Worm (Caenorhabditis elegans): Measurements from ENCODE around the gene T04H1.5.

T04H1.5 gene

DNA sequence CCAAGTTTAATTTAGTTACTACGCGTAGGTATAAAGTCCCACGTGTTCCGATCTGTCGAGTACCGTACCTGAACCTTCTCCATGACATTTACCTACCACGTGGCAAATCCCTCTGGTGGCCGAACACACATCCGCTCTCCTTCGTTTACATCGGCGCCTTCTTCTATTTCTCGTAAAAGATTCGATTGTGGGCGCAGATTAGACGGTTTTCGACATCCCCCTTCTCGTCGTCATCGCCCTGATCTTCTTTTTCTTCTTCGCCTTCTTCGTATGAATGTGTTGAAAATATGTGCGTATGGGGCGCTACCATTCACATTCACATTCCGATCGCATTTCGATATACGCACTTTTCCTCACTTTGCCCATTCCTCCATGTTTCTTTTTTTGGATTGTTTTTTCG, 45.7 kb downstream of the T04H1.5 start:
- TF ChIP-seq sma-9 (GFP tag; optimal IDR thresholded peaks at IDR 0.05), result no peak
- no peak for TF ChIP-seq sma-9 (tag; optimal IDR thresholded peaks at IDR 0.05)
- TF ChIP-seq lsy-2 (tag; optimal IDR thresholded peaks at IDR 0.05), result peak in 1 of 2 experiments; percentile 25
- TF ChIP-seq unc-62 (GFP tag; optimal IDR thresholded peaks at IDR 0.05), result no peak

DNA sequence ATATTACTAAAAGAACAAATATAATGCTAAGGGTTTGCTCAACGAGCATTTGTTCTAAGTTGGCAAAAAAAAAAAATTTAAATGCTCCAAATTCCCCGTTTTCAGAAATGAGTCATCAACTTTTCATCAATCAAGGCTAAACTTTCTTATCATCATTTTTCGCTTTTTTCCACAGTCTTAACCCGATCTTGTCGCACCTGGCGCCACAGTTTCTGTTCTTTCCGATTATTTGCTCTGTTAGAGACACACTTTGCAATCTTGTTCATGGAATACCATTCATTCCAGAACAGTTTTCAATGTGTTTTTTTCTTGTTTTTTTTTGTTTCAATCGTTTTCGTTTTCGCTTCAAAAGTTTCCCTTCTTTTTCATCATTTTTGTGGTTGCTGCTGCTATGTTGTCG, 47.0 kb downstream of the T04H1.5 start:
- TF ChIP-seq crh-2 (tag; optimal IDR thresholded peaks at IDR 0.05), result peak; percentile 51
- TF ChIP-seq sma-9 (GFP tag; optimal IDR thresholded peaks at IDR 0.05), result peak; percentile 84
- no peak for TF ChIP-seq sma-9 (tag; optimal IDR thresholded peaks at IDR 0.05)
- no peak for TF ChIP-seq C34F6.9 (tag; optimal IDR thresholded peaks at IDR 0.05)
- TF ChIP-seq ceh-16 (tag; optimal IDR thresholded peaks at IDR 0.05), result no peak
- TF ChIP-seq lin-13 (GFP tag; optimal IDR thresholded peaks at IDR 0.05), result no peak
- no peak for TF ChIP-seq nhr-237 (tag; optimal IDR thresholded peaks at IDR 0.05)
- no peak for TF ChIP-seq alr-1 (tag; optimal IDR thresholded peaks at IDR 0.05)
- TF ChIP-seq fos-1 (tag; optimal IDR thresholded peaks at IDR 0.05), result peak; percentile 92
- TF ChIP-seq unc-39 (tag; optimal IDR thresholded peaks at IDR 0.05), result no peak
- TF ChIP-seq sma-3 (GFP tag; optimal IDR thresholded peaks at IDR 0.05), result peak; percentile 12
- TF ChIP-seq dmd-4 (tag; optimal IDR thresholded peaks at IDR 0.05), result no peak
- no peak for TF ChIP-seq skn-1 (tag; optimal IDR thresholded peaks at IDR 0.05)
- no peak for TF ChIP-seq unc-62 (GFP tag; optimal IDR thresholded peaks at IDR 0.05)
- TF ChIP-seq egl-27 (tag; optimal IDR thresholded peaks at IDR 0.05), result no peak
- TF ChIP-seq mdl-1 (tag; optimal IDR thresholded peaks at IDR 0.05), result no peak
- TF ChIP-seq mab-5 (tag; optimal IDR thresholded peaks at IDR 0.05), result no peak
- TF ChIP-seq gmeb-1 (tag; optimal IDR thresholded peaks at IDR 0.05), result no peak
- no peak for TF ChIP-seq blmp-1 (tag; optimal IDR thresholded peaks at IDR 0.05; ENCODE audit: insufficient read depth)
- TF ChIP-seq F13H6.1 (tag; optimal IDR thresholded peaks at IDR 0.05), result no peak
- no peak for TF ChIP-seq mbf-1 (tag; optimal IDR thresholded peaks at IDR 0.05)
- no peak for TF ChIP-seq nhr-25 (tag; optimal IDR thresholded peaks at IDR 0.05)
- TF ChIP-seq ama-1 (optimal IDR thresholded peaks at IDR 0.05), result no peak
- no peak for TF ChIP-seq nhr-77 (tag; optimal IDR thresholded peaks at IDR 0.05)
- no peak for TF ChIP-seq elt-3 (tag; optimal IDR thresholded peaks at IDR 0.05)

DNA sequence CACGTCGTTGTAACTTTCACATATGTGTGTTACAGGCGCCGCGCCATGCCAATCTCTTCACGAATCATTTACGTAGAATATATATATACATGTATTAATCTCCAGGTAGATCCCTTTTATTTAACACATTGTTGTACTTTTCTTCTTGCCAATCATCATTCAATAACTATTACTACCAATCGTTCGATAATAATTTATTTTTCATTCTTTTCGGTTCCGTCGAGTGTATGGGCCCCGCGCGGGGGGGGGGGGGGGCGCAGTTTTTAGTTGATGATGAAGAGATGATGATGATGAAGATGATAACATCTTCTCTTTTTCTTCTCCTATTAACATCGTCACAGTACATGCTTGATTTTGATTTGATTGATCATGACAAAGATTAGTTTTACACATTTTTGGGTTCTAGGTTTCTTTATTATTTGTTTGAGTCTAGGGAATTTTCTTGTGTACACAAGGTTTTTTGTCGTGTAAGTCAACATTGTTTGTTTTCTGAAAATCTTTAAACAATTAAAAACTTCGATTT, 48.2 kb downstream of the T04H1.5 start:
- TF ChIP-seq lin-11 (tag; optimal IDR thresholded peaks at IDR 0.05), result no peak
- no peak for TF ChIP-seq ama-1 (optimal IDR thresholded peaks at IDR 0.05)
- no peak for TF ChIP-seq nhr-11 (tag; optimal IDR thresholded peaks at IDR 0.05)
- no peak for TF ChIP-seq zag-1 (tag; optimal IDR thresholded peaks at IDR 0.05)
- TF ChIP-seq sma-3 (GFP tag; optimal IDR thresholded peaks at IDR 0.05), result peak; percentile 40
- peak; percentile 66 for TF ChIP-seq sma-9 (GFP tag; optimal IDR thresholded peaks at IDR 0.05)
- TF ChIP-seq sma-9 (tag; optimal IDR thresholded peaks at IDR 0.05), result no peak
- TF ChIP-seq blmp-1 (tag; optimal IDR thresholded peaks at IDR 0.05; ENCODE audit: insufficient read depth), result peak; percentile 20

DNA sequence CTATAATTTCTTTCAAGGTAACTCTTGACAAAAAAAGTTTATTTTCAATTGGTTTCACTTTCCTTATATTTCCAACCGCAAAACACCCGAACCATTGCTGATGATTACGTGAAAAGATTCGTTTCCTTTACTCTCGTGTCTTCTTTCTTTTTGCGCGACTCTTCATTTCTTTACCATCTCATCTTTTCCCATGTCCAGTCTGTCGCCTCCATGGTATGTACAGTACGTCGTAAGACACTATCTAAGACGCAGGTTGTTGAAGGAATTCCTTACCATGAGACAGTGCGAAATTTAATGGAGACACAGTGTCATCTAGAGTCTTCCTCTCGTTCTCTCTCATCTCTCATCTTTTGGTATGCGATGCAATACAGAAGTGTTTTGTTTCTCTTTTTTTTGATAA, 49.0 kb downstream of the T04H1.5 start:
- no peak for TF ChIP-seq unc-62 (GFP tag; optimal IDR thresholded peaks at IDR 0.05)
- TF ChIP-seq unc-39 (tag; optimal IDR thresholded peaks at IDR 0.05), result no peak
- peak in 1 of 2 experiments; percentile 60 for TF ChIP-seq lsy-2 (tag; optimal IDR thresholded peaks at IDR 0.05)
- TF ChIP-seq mab-5 (tag; optimal IDR thresholded peaks at IDR 0.05), result no peak
- TF ChIP-seq alr-1 (tag; optimal IDR thresholded peaks at IDR 0.05), result no peak
- no peak for TF ChIP-seq aly-2 (tag; optimal IDR thresholded peaks at IDR 0.05)
- no peak for TF ChIP-seq elt-3 (tag; optimal IDR thresholded peaks at IDR 0.05)
- no peak for TF ChIP-seq unc-55 (GFP tag; optimal IDR thresholded peaks at IDR 0.05)
- TF ChIP-seq blmp-1 (tag; optimal IDR thresholded peaks at IDR 0.05; ENCODE audit: insufficient read depth), result peak; percentile 84
- TF ChIP-seq ceh-16 (tag; optimal IDR thresholded peaks at IDR 0.05), result no peak
- peak; percentile 87 for TF ChIP-seq nhr-21 (tag; optimal IDR thresholded peaks at IDR 0.05)
- TF ChIP-seq F13H6.1 (tag; optimal IDR thresholded peaks at IDR 0.05), result peak; percentile 71
- TF ChIP-seq nhr-11 (tag; optimal IDR thresholded peaks at IDR 0.05), result no peak
- TF ChIP-seq C34F6.9 (tag; optimal IDR thresholded peaks at IDR 0.05), result peak; percentile 54
- TF ChIP-seq sem-4 (tag; optimal IDR thresholded peaks at IDR 0.05), result peak; percentile 64
- TF ChIP-seq mbf-1 (tag; optimal IDR thresholded peaks at IDR 0.05), result no peak
- no peak for TF ChIP-seq Y55F3AM.14 (GFP tag; optimal IDR thresholded peaks at IDR 0.05)
- no peak for TF ChIP-seq dmd-4 (tag; optimal IDR thresholded peaks at IDR 0.05)
- peak; percentile 67 for TF ChIP-seq gmeb-1 (tag; optimal IDR thresholded peaks at IDR 0.05)
- peak; percentile 89 for TF ChIP-seq sma-9 (GFP tag; optimal IDR thresholded peaks at IDR 0.05)
- TF ChIP-seq sma-9 (tag; optimal IDR thresholded peaks at IDR 0.05), result no peak
- no peak for TF ChIP-seq zag-1 (tag; optimal IDR thresholded peaks at IDR 0.05)
- no peak for TF ChIP-seq ama-1 (optimal IDR thresholded peaks at IDR 0.05)
- TF ChIP-seq skn-1 (tag; optimal IDR thresholded peaks at IDR 0.05), result no peak
- peak; percentile 89 for TF ChIP-seq nhr-129 (tag; optimal IDR thresholded peaks at IDR 0.05)
- peak; percentile 1 for TF ChIP-seq snpc-4 (tag; optimal IDR thresholded peaks at IDR 0.05)
- TF ChIP-seq nhr-25 (tag; optimal IDR thresholded peaks at IDR 0.05), result peak; percentile 88
- TF ChIP-seq nhr-10 (tag; optimal IDR thresholded peaks at IDR 0.05), result no peak
- TF ChIP-seq mdl-1 (tag; optimal IDR thresholded peaks at IDR 0.05), result peak in 1 of 2 experiments; percentile 18
- peak; percentile 86 for TF ChIP-seq sma-3 (GFP tag; optimal IDR thresholded peaks at IDR 0.05)
- TF ChIP-seq egl-27 (tag; optimal IDR thresholded peaks at IDR 0.05), result peak; percentile 75
- peak; percentile 80 for TF ChIP-seq crh-2 (tag; optimal IDR thresholded peaks at IDR 0.05)
- TF ChIP-seq fos-1 (tag; optimal IDR thresholded peaks at IDR 0.05), result peak; percentile 82

Data from whole organism, L2 larva.